Fruit fly (Drosophila melanogaster) whole organism, prepupa: Measurements from ENCODE around the gene Kaz1-ORFB.

Source experiments
- Blimp-1 ChIP-seq: fragments of 200-800 bp; sonication (Bioruptor generic); optimal IDR thresholded peaks from 3 replicates; lab custom pipeline; 2017; ENCODE audit warnings: missing biosample characterization, missing genetic modification characterization, mild to moderate bottlenecking, moderate library complexity, missing genetic modification reagents
- CG10669 ChIP-seq: fragments of 200-800 bp; sonication (Bioruptor generic); optimal IDR thresholded peaks from 3 replicates; lab custom pipeline; 2018; ENCODE audit warnings: missing biosample characterization, mild to moderate bottlenecking, missing genetic modification characterization, moderate library complexity
- CG11762 ChIP-seq: fragments of 200-800 bp; sonication (Bioruptor generic); optimal IDR thresholded peaks from 3 replicates; lab custom pipeline; 2016; ENCODE audit warnings: missing biosample characterization, missing genetic modification characterization; ENCODE audit not compliant: insufficient read depth
- CG3032 ChIP-seq: fragments of 200-800 bp; optimal IDR thresholded peaks from 2 replicates; lab custom pipeline; 2019; ENCODE audit warnings: missing biosample characterization, mild to moderate bottlenecking, missing genetic modification characterization, moderate library complexity
- CG31627 ChIP-seq: fragments of 200-800 bp; sonication (Bioruptor generic); optimal IDR thresholded peaks from 3 replicates; lab custom pipeline; 2016; ENCODE audit warnings: missing biosample characterization, missing genetic modification characterization
- CG32006 ChIP-seq: fragments of 200-800 bp; sonication (Bioruptor generic); optimal IDR thresholded peaks from 3 replicates; lab custom pipeline; 2017; ENCODE audit warnings: missing biosample characterization, mild to moderate bottlenecking, missing genetic modification characterization
- CG34406 ChIP-seq: fragments of 200-800 bp; sonication (Bioruptor generic); optimal IDR thresholded peaks from 3 replicates; lab custom pipeline; 2016; ENCODE audit warnings: missing biosample characterization, missing genetic modification characterization
- CG4318 ChIP-seq: fragments of 200-800 bp; sonication (Bioruptor generic); optimal IDR thresholded peaks from 3 replicates; lab custom pipeline; 2017; ENCODE audit warnings: missing biosample characterization, mild to moderate bottlenecking, missing genetic modification characterization
- CG6163 ChIP-seq: fragments of 200-800 bp; sonication (Bioruptor generic); IDR thresholded peaks from 3 replicates; pipeline ENCODE4 v1.3.6; 2022; ENCODE audit warnings: missing biosample characterization, missing genetic modification characterization
- CG6854 ChIP-seq: fragments of 200-800 bp; sonication (Bioruptor generic); optimal IDR thresholded peaks from 2 replicates; lab custom pipeline; 2017; ENCODE audit warnings: missing biosample characterization, mild to moderate bottlenecking, missing genetic modification characterization
- CG7368 ChIP-seq: fragments of 200-800 bp; sonication (Bioruptor generic); optimal IDR thresholded peaks from 3 replicates; lab custom pipeline; 2016; ENCODE audit warnings: missing biosample characterization, missing genetic modification characterization
- CG8119 ChIP-seq: fragments of 200-800 bp; sonication (Bioruptor generic); IDR thresholded peaks from 3 replicates; pipeline ENCODE4 v1.3.6; 2022; ENCODE audit warnings: missing biosample characterization, missing genetic modification characterization
- CG8632 ChIP-seq: fragments of 200-800 bp; sonication (Bioruptor generic); optimal IDR thresholded peaks from 3 replicates; lab custom pipeline; 2016; ENCODE audit warnings: missing biosample characterization, missing genetic modification characterization
- CG9139 ChIP-seq: fragments of 200-800 bp; sonication (Bioruptor generic); optimal IDR thresholded peaks from 3 replicates; lab custom pipeline; 2017; ENCODE audit warnings: missing biosample characterization, mild to moderate bottlenecking, missing genetic modification characterization
- Eip93F ChIP-seq: fragments of 200-800 bp; sonication (Bioruptor generic); optimal IDR thresholded peaks from 2 replicates; lab custom pipeline; 2016; ENCODE audit warnings: missing biosample characterization, mild to moderate bottlenecking, missing genetic modification characterization
- Ets21C ChIP-seq: fragments of 200-800 bp; sonication (Bioruptor generic); optimal IDR thresholded peaks from 3 replicates; lab custom pipeline; 2016; ENCODE audit warnings: missing biosample characterization, missing genetic modification characterization
- Gug ChIP-seq: fragments of 200-800 bp; sonication (Bioruptor generic); IDR thresholded peaks from 2 replicates; pipeline ENCODE4 v1.3.6; 2022; ENCODE audit warnings: missing biosample characterization, missing genetic modification characterization
- Hr39 ChIP-seq: fragments of 200-800 bp; sonication (Bioruptor generic); optimal IDR thresholded peaks from 2 replicates; lab custom pipeline; 2016; ENCODE audit warnings: missing biosample characterization, missing genetic modification characterization
- OdsH ChIP-seq: fragments of 200-800 bp; sonication (Bioruptor generic); optimal IDR thresholded peaks from 3 replicates; lab custom pipeline; 2016; ENCODE audit warnings: missing biosample characterization, missing genetic modification characterization
- Sox102F ChIP-seq: fragments of 200-800 bp; sonication (Bioruptor generic); optimal IDR thresholded peaks from 2 replicates; lab custom pipeline; 2016; ENCODE audit warnings: missing biosample characterization, mild to moderate bottlenecking, missing genetic modification characterization
- acj6 ChIP-seq: fragments of 200-800 bp; sonication (Bioruptor generic); optimal IDR thresholded peaks from 3 replicates; lab custom pipeline; 2016; ENCODE audit warnings: missing biosample characterization, missing genetic modification characterization
- dsx ChIP-seq: fragments of 200-800 bp; optimal IDR thresholded peaks from 3 replicates; lab custom pipeline; 2019; ENCODE audit warnings: missing biosample characterization, mild to moderate bottlenecking, missing genetic modification characterization, moderate library complexity; ENCODE audit not compliant: poor library complexity, severe bottlenecking
- esn ChIP-seq: fragments of 200-800 bp; sonication (Bioruptor generic); optimal IDR thresholded peaks from 2 replicates; lab custom pipeline; 2016; ENCODE audit warnings: missing biosample characterization, mild to moderate bottlenecking, missing genetic modification characterization, moderate library complexity
- fd59A ChIP-seq: fragments of 200-800 bp; sonication (Bioruptor generic); optimal IDR thresholded peaks from 2 replicates; lab custom pipeline; 2017; ENCODE audit warnings: missing biosample characterization, mild to moderate bottlenecking, missing genetic modification characterization, missing genetic modification reagents
- fd85E ChIP-seq: fragments of 200-800 bp; sonication (Bioruptor generic); optimal IDR thresholded peaks from 3 replicates; lab custom pipeline; 2016; ENCODE audit warnings: missing biosample characterization, missing genetic modification characterization
- fkh ChIP-seq: fragments of 200-800 bp; sonication (Bioruptor generic); optimal IDR thresholded peaks from 3 replicates; lab custom pipeline; 2017; ENCODE audit warnings: missing biosample characterization, mild to moderate bottlenecking, missing genetic modification characterization, moderate library complexity
- lz ChIP-seq: fragments of 200-800 bp; sonication (Bioruptor generic); optimal IDR thresholded peaks from 3 replicates; lab custom pipeline; 2016; ENCODE audit warnings: missing biosample characterization, missing genetic modification characterization
- net ChIP-seq: fragments of 200-800 bp; sonication (Bioruptor generic); optimal IDR thresholded peaks from 3 replicates; lab custom pipeline; 2016; ENCODE audit warnings: missing biosample characterization, missing genetic modification characterization
- salr ChIP-seq, 2 experiments: fragments of 200-800 bp; sonication (Bioruptor generic); optimal IDR thresholded peaks; 3 replicates each; lab custom pipeline; 2016 to 2018; ENCODE audit warnings: missing biosample characterization in 2 of 2, missing genetic modification characterization in 2 of 2, mild to moderate bottlenecking in 1 of 2
- spab ChIP-seq: fragments of 200-800 bp; sonication (Bioruptor generic); optimal IDR thresholded peaks from 2 replicates; lab custom pipeline; 2017; ENCODE audit warnings: missing biosample characterization, mild to moderate bottlenecking, missing genetic modification characterization, missing genetic modification reagents
- svp ChIP-seq: fragments of 200-800 bp; sonication (Bioruptor generic); peaks from one replicate; lab custom pipeline; 2016; ENCODE audit warnings: missing biosample characterization, missing genetic modification characterization
- vri ChIP-seq: fragments of 200-800 bp; sonication (Bioruptor generic); optimal IDR thresholded peaks from 3 replicates; lab custom pipeline; 2016; ENCODE audit warnings: missing biosample characterization, mild to moderate bottlenecking, missing genetic modification characterization

Kaz1-ORFB gene

dm6 chr3L:257618-258475 lies 41.4 kb downstream of the Kaz1-ORFB start, which contains the start of the genes DIP2 and wac (continued):
- TF ChIP-seq Hr39 (GFP tag; lab: Kevin White, UChicago) (no peak), CG9139 (GFP tag; lab: Kevin White, UChicago) (no peak), acj6 (GFP tag; lab: Kevin White, UChicago) (peak; percentile 62), fd59A (GFP tag; lab: Kevin White, UChicago) (no peak), salr (GFP tag; optimal IDR thresholded peaks at IDR 0.05; lab: Kevin White, UChicago) (no peak), net (no peak), Sox102F (GFP tag; lab: Kevin White, UChicago) (no peak), spab (GFP tag; lab: Kevin White, UChicago) (no peak), CG8119 (GFP tag; lab: Robert Waterston, UW) (no peak), CG4318 (no peak), CG10669 (GFP tag; lab: Kevin White, UChicago) (no peak), CG7368 (GFP tag; lab: Kevin White, UChicago) (peak; percentile 60), CG8632 (GFP tag; lab: Kevin White, UChicago) (no peak), CG6854 (GFP tag; lab: Kevin White, UChicago) (no peak), Eip93F (GFP tag; lab: Kevin White, UChicago) (peak; percentile 43), Blimp-1 (GFP tag; lab: Kevin White, UChicago) (no peak), lz (GFP tag; lab: Kevin White, UChicago) (peak; percentile 68), CG31627 (GFP tag; lab: Kevin White, UChicago) (peak; percentile 80), CG32006 (GFP tag; lab: Kevin White, UChicago) (no peak), CG34406 (GFP tag; lab: Kevin White, UChicago) (no peak), CG6163 (no peak), Gug (no peak), fd85E (GFP tag; lab: Kevin White, UChicago) (no peak), vri (GFP tag; lab: Kevin White, UChicago) (peak; percentile 78)

DNA sequence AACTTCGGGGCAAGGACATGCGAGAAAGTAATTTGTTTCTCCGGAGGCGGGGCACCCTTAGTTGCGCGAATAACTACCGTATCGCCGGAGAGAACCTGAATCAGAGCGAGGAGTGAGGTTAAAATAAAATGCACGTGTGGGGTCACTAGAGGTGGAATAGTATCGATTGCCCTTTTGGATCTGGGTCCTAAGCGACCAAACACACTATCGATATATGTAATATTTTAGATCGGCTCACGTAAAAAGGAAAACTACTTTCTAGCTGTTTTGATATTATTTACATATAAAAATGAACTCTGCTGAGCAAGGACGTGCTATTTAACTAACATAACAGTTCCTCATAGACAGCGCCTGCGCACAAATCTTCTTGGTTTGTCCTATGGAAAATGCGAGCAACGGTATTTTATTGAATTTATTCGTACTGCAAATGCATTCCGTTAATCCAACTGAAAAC lies 46.3 kb downstream of the Kaz1-ORFB start:
- TF ChIP-seq dsx (GFP tag; lab: Kevin White, UChicago) (peak; percentile 15), CG3032 (tag; lab: Kevin White, UChicago) (no peak), Ets21C (GFP tag; lab: Kevin White, UChicago) (no peak), esn (GFP tag; lab: Kevin White, UChicago) (no peak), acj6 (GFP tag; lab: Kevin White, UChicago) (no peak), CG6163 (no peak), svp (GFP tag; lab: Kevin White, UChicago) (peak; percentile 91), fkh (peak; percentile 12)

- TF ChIP-seq CG11762 (GFP tag; lab: Kevin White, UChicago), result no peak
- no peak for TF ChIP-seq CG32006 (GFP tag; lab: Kevin White, UChicago)
- peak; percentile 35 for TF ChIP-seq Blimp-1 (GFP tag; lab: Kevin White, UChicago)
- TF ChIP-seq spab (GFP tag; lab: Kevin White, UChicago), result no peak
- no peak for TF ChIP-seq acj6 (GFP tag; lab: Kevin White, UChicago)
- TF ChIP-seq OdsH (GFP tag; lab: Kevin White, UChicago), result no peak
Observed at dm6 chr3L:263500-264377, 47.3 kb downstream of the Kaz1-ORFB start.
